Worm (Caenorhabditis elegans): ENCODE results near the gene cyp-33C11.

DNA sequence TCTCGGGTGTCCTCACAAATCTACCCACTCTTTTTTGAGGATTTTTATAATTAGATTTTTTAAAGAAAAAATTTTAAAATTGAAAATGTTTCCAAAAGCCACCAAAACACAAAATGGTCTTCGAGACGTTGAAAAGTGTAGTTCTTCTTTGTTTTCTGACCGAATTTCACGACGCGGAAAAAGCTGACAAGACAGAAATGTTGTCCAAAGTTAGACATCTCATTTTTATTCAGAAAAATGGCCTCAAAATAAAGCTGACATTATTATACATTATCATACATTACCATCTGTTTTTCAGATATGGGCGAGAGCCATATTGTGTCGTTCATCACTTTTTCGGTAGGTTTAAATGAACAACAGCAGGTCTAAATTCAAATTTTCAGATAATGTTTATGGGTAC is 33.1 kb downstream of the cyp-33C11 start, which contains the start of gene srx-22:
- no peak for TF ChIP-seq spr-3 (GFP tag; optimal IDR thresholded peaks at IDR 0.05)
- no peak for TF ChIP-seq nhr-76 (tag; optimal IDR thresholded peaks at IDR 0.05)
- TF ChIP-seq unc-62 (GFP tag; optimal IDR thresholded peaks at IDR 0.05 in 1 of 2) = no peak
- TF ChIP-seq unc-62 (tag; optimal IDR thresholded peaks at IDR 0.05) = no peak
- TF ChIP-seq nhr-111 (GFP tag; optimal IDR thresholded peaks at IDR 0.05) = no peak
- no peak for TF ChIP-seq daf-19 (GFP tag; conservative IDR thresholded peaks at IDR 0.05)
- no peak for TF ChIP-seq nhr-11 (tag; optimal IDR thresholded peaks at IDR 0.05)
- TF ChIP-seq ama-1 (optimal IDR thresholded peaks at IDR 0.05) = no peak
- TF ChIP-seq dpl-1 (GFP tag; optimal IDR thresholded peaks at IDR 0.05) = no peak
- TF ChIP-seq ztf-7 (tag; optimal IDR thresholded peaks at IDR 0.05) = no peak
- no peak for TF ChIP-seq jun-1 (tag; optimal IDR thresholded peaks at IDR 0.05)
